Fruit fly (Drosophila melanogaster) whole organism: Measurements from ENCODE around the gene Sgs5bis.

Source experiments
- EcR ChIP-seq, 2 experiments: fragments of >200 bp; optimal IDR thresholded peaks; 2 replicates each; lab custom pipeline; 2017; ENCODE audit warnings: missing biosample characterization in 2 of 2, missing genetic modification characterization in 2 of 2, missing genetic modification reagents in 2 of 2
- pan ChIP-seq: fragments of >200 bp; optimal IDR thresholded peaks from 2 replicates; lab custom pipeline; 2017
- usp ChIP-seq: fragments of >200 bp; optimal IDR thresholded peaks from 2 replicates; lab custom pipeline; 2017; ENCODE audit warnings: missing biosample characterization, missing genetic modification characterization, mixed read lengths

DNA sequence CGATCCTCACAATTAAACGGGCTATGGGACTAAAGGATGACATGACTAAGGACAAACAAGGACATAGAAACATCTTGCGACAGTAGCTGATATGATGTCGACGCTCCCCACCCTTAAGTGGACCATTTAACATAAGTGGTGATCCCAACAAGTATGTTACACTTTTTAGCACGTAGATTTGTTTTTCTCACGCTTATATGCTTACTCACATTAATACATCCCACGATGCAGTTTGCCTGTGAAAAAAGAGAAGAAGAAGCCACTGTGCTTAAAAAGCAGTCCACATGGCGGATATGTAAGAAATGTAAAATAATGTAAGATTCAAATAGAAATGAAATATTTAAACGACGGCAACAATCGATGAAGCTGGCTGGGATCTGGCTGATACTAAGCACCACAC, 20.9 kb downstream of the Sgs5bis start:
- no peak for TF ChIP-seq pan (lab: Kevin White, UChicago)
- no peak for TF ChIP-seq EcR (GFP tag; optimal IDR thresholded peaks at IDR 0.05; lab: Kevin White, UChicago)
- TF ChIP-seq usp (GFP tag; lab: Kevin White, UChicago) = no peak
